Fruit fly (Drosophila melanogaster) Kc167 (cell line): Measurements from ENCODE around the gene Cyp6d4.
A peak's percentile ranks its signal among the peaks of the same experiment; 100 is the strongest.

Experiments
- Myc ChIP-seq: fragments of >200 bp; optimal IDR thresholded peaks from 2 replicates; lab custom pipeline; 2017; ENCODE audit warnings: missing external identifiers
- Sin3A ChIP-seq: fragments of >200 bp; optimal IDR thresholded peaks from 2 replicates; lab custom pipeline; 2018; ENCODE audit warnings: missing external identifiers
- h ChIP-seq: fragments of >200 bp; optimal IDR thresholded peaks from 3 replicates; lab custom pipeline; 2018; ENCODE audit warnings: missing external identifiers
- insv ChIP-seq: fragments of >200 bp; optimal IDR thresholded peaks from 3 replicates; lab custom pipeline; 2018; ENCODE audit warnings: missing external identifiers
- psq ChIP-seq: fragments of >200 bp; optimal IDR thresholded peaks from 2 replicates; lab custom pipeline; 2017; ENCODE audit warnings: missing external identifiers
- ttk ChIP-seq: sonication (Bioruptor generic); optimal IDR thresholded peaks from 2 replicates; lab custom pipeline; 2017; ENCODE audit warnings: missing external identifiers

Gene Cyp6d4

DNA sequence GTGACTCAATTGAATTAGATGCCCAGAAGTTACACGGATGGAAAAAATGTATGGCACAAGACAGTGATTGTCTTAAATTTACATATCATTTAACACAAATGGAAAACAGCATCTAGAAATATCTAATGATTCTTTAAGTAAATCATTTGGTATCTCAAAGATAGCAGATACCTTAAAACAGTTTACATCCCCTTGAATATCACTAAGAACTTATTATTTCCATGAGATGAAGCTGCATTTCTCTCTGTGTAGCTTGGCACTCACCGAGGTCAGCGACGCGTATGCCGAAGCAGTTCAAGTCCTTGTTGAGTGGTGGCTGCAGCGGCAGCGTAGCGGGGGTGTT, 21.5 kb downstream of the Cyp6d4 start:
- TF ChIP-seq Myc (lab: Kevin White, UChicago) (no peak), Sin3A (lab: Kevin White, UChicago) (no peak), psq (lab: Kevin White, UChicago) (no peak), ttk (lab: Kevin White, UChicago) (no peak), h (lab: Kevin White, UChicago) (no peak), insv (no peak)

DNA sequence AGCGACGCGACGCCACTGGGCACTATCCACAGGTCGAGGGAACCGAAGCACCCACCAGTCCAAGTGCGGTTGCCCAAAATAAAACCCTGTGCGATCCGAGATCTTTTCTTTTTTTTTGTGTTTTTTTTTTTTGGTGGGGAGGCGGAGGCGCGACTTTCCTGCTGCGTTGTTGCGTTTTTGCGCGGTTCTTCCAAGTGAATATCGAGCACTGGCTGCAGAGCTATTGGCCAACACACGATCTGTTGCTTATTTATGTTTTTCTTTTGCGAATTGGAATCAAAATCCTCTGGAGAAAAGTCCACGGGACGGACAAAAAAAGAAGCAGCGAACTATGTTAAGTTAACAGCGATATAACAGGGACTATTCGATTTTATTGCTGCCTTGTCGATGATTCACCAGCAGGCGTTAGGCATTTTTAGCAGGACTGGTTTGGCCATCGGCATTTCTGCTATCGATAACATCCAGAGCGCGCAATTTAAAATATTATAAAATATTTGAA, 22.7 kb downstream of the Cyp6d4 start, which contains the start of gene wge:
wge (minus strand) TSS at position 343 of the 499 bp plus-strand sequence.
- TF ChIP-seq psq (lab: Kevin White, UChicago): peak; percentile 23
- no peak for TF ChIP-seq Myc (lab: Kevin White, UChicago)

DNA sequence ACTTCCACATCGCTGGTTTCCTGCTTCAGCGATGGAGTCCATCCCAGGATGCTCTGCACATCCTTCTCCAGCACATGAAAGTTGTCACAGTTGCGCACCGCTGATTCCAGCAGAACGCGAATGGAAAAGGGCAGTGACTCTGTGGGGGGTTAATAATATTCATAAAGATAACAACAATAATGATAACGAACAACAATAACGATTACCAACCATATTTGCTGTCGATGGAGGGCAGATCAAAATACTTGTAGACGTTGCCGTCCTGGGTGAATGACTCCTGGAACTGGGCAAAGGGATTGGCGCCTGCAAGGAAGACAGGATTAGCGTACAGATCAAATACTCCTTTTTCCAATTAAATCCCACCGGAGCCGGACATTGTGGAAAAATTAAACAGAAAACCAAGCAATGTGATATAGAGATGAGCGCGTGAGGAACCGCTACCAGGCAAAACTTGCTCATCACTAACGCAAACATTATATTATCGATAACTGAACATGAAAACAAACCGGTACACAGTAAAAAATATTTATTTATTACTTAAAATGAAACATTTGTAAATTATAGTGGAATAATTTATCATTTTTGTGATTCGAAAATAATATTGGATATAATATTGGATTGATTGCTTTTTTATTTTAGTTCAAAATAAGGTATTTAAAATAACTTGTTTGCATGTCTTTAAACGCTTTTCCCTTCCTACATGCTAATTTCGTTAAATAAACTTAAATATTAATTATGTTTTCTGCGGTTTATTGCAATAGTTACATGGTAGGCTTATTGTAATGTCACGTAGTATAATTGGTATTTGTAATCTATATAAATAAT, 26.2 kb downstream of the Cyp6d4 start, which contains the start of gene Irp-1A:
Irp-1A (minus strand) TSS at position 439 of the 825 bp plus-strand sequence.
- no peak for TF ChIP-seq insv
- no peak for TF ChIP-seq ttk (lab: Kevin White, UChicago)
- no peak for TF ChIP-seq h (lab: Kevin White, UChicago)
- no peak for TF ChIP-seq Myc (lab: Kevin White, UChicago)
- TF ChIP-seq Sin3A (lab: Kevin White, UChicago): no peak
- no peak for TF ChIP-seq psq (lab: Kevin White, UChicago)

DNA sequence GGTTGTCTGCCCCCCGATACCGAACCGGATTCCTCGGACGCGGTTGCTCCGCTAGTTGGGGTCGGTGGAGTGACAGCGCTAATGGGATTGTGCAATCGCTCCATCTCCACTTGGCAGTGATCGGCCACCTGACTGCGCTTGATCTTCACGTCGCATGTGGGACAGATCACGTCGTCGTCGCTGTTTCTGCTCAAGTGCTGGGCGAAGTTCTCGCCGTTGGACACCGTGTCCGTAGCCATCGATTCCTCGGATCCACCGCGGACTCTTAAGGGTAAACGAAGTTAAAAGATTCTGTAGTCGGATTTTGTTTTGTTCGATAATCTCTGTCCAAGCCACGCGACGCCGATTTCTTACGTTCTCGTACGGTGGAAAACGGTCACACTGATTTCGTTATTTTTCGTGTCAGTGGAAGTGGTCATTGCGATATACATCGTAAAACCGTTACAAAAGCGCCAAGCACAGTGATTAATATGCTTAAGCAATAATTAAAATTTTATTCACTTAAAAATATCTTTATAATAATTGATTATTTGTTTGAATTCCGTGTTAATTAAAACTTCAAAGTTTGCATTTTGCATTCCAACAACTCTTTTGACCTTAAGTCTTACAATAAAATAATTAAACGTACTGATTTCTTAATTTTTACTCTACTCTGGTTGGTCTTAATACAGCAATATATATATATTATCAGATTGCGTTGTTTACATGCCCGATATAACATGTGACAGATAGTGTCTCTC, 28.1 kb downstream of the Cyp6d4 start, which contains the start of gene RNF220:
RNF220 (minus strand) TSS at position 384 of the 740 bp plus-strand sequence.
- no peak for TF ChIP-seq ttk (lab: Kevin White, UChicago)
- peak; percentile 73 for TF ChIP-seq psq (lab: Kevin White, UChicago)

DNA sequence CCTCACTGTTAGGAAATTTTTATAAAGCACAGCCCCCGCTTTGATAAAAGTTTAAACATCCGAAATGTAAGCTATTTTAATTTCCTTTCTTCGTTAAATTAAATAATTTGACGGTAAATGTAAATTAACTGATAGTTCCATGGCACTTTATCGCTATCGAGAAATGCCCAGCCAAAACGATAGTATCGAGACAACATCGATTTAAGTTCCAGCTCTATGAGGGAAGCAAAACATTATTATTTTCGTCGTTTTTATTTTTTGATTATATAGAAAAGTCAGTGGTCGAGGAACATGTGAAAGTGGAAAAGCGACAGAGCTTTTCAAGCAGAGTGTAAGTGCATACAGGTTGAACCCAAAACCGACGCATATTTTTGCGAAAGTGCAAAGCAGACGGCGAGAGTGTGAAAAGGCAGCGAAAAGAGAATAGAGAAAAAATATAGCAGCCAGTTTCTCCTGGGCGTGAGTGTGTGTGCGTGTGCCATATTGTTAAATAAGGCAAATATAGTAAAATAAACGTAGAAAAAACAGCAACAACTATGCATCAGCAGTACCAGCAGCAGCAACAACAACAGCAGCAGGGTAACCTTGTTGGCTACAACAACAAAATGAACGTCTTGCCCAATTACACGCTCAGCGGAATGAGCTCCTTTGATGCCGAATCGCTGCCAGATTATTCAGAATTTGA, 28.8 kb downstream of the Cyp6d4 start, which contains the start of gene CG45049:
CG45049 (plus strand) TSS at position 197 of the 685 bp plus-strand sequence.
- no peak for TF ChIP-seq h (lab: Kevin White, UChicago)
- no peak for TF ChIP-seq ttk (lab: Kevin White, UChicago)
- no peak for TF ChIP-seq Myc (lab: Kevin White, UChicago)
- no peak for TF ChIP-seq insv
- TF ChIP-seq Sin3A (lab: Kevin White, UChicago): no peak
- TF ChIP-seq psq (lab: Kevin White, UChicago): no peak

DNA sequence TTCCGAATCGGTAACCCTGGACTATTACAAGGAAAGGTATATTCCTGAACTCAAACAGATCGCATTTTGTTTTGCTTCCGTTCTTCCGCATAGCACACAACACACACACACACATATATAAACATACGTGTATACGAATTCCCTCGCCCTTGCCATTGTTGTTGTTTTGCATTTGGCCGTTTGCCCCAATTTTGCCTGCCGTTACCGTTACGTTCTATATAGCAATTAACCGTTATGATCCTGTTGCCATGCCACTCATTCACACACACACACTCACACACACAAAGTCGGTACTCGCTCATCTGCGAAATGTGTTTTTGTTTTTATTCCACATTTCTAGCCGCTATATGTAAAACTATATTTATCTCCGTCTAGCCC, 29.3 kb downstream of the Cyp6d4 start:
- TF ChIP-seq Sin3A (lab: Kevin White, UChicago) (no peak), insv (no peak), psq (lab: Kevin White, UChicago) (no peak), h (lab: Kevin White, UChicago) (no peak)

DNA sequence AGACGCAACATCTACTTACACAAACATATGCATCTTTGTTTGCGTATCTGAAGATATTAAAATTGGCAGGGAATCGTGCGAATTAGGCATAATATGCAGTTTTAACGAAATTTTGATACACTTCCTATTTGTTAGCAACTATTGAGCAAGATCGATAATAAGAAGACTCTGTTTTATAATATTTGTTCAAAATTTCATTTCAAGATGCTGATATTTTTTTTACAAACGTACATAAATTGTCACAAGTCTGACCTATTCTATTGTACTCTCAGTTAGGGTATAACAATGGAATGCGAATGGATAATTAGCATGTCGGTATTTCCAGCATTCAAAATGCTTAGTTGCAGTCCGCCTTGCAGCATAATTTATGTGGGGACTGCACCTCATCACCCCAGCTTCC, 29.7 kb downstream of the Cyp6d4 start:
- TF ChIP-seq insv: no peak
- TF ChIP-seq h (lab: Kevin White, UChicago): no peak
- TF ChIP-seq Sin3A (lab: Kevin White, UChicago): no peak

DNA sequence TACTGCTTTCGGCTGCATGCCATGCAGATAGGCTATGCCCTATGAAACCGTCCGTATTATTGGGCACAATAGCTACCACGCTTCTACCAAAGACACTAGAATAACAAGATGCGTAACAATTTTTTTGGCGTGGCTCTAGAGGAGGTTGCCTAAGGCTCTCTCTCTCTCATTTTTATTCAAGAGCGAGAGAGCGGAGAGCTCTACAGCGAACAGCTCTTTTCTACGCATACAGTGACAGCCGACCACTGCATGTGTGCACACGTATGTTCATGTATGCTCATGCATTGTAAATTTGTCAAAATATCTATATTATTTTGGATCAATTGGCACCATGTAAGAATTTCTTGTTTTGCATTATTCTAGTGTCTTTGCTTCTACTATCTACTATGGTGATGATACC, 34.9 kb downstream of the Cyp6d4 start:
- TF ChIP-seq psq (lab: Kevin White, UChicago) (no peak), Myc (lab: Kevin White, UChicago) (no peak), ttk (lab: Kevin White, UChicago) (no peak), h (lab: Kevin White, UChicago) (no peak), insv (no peak), Sin3A (lab: Kevin White, UChicago) (no peak)

DNA sequence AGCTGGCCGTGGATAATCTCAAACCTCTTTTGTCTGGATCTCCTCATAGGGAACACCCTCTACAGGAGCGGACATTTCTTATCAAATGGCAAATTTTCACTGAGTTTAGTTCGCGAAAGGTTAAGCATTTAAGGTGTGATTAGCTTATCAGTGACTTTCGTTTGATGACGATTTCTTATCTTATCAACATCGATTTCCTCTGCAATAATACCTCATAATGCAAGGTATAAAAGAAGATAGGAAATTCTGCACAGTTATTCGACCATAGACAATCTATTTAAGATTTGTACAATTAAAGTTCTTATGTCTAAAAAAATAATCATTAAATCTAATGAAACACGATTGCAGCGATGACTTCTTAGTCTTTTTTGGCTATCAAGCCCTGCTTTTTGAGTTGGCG, 35.6 kb downstream of the Cyp6d4 start, which contains the start of gene Takl2:
Takl2 (minus strand) TSS at position 101 of the 400 bp plus-strand sequence.
- TF ChIP-seq psq (lab: Kevin White, UChicago) (no peak), Myc (lab: Kevin White, UChicago) (no peak), insv (no peak), ttk (lab: Kevin White, UChicago) (no peak), h (lab: Kevin White, UChicago) (no peak), Sin3A (lab: Kevin White, UChicago) (no peak)

DNA sequence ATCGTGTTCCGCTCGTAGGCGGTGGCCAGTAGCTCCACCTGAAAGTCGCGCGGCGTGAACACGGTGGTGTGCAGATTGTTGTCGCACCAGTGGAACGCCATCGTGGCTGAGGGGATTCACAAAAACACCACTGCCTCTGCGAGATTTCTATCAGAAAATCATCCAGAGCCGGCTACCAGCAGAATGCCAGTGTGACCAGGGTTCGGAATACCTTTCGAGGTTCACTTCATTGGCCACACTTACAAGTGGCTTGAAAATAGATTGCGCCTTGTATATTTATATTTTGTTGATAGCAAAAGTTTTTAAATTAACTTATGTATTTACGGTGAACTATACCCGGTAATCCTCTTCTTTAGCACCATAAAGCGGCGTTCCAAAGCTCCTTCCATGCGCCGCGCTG, 42.8 kb downstream of the Cyp6d4 start, which contains the start of the genes Dcr-1 and CG6985:
Dcr-1 (minus strand) TSS at position 162 of the 400 bp plus-strand sequence.
CG6985 (plus strand) TSS at position 221 of the 400 bp plus-strand sequence.
- TF ChIP-seq ttk (lab: Kevin White, UChicago) (no peak), h (lab: Kevin White, UChicago) (no peak), Myc (lab: Kevin White, UChicago) (no peak), Sin3A (lab: Kevin White, UChicago) (no peak), psq (lab: Kevin White, UChicago) (no peak), insv (no peak)

DNA sequence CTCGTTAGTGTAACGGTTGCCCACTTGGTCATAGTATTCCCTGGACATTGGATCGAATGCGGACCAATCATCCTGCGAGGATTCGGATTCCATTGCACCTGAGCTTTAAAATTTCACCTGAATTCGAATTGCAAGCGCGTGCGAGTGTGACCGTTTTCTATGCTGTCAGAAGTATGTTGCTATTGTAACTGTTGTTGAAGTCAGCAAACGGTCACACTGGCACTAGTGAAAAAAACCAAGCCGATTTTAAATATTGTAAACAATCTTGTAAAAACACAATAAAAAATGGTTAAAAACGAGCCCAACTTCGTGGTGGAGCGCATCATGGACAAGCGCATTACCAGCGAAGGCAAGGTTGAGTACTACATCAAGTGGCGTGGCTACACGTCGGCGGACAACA, 47.3 kb downstream of the Cyp6d4 start, which contains the start of the genes vret and HP1c:
vret (minus strand) TSS at position 150 of the 400 bp plus-strand sequence.
HP1c (plus strand) TSS at position 189 of the 400 bp plus-strand sequence.
- TF ChIP-seq insv (no peak), Myc (lab: Kevin White, UChicago) (no peak), h (lab: Kevin White, UChicago) (no peak), psq (lab: Kevin White, UChicago) (no peak), ttk (lab: Kevin White, UChicago) (no peak), Sin3A (lab: Kevin White, UChicago) (no peak)
